Worm (Caenorhabditis elegans): Measurements from ENCODE around the gene gfat-2.
"Not testable (repeated sequence)": the region's sequence is repeated elsewhere in the genome, so short reads cannot be mapped to it uniquely, and the experiment has no call there.

Gene gfat-2

DNA sequence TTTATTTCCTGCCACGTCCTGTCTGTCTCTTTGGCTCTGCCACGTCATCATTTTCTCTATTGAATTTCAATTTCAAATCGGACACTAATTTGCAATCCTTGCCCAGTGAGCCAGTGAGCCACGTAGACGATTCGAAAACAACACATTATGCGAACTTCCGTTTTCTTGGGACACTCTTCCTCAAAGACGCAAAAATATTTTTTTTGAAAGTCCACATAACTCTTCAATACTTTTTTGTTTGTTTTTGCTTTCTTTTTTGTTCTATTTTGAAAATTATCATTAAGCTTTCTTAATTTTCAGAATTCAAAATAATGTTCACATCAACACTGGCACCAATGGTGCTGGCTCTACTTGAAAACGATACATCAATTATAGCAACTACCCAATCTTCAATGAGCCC lies 15.8 kb upstream of the gfat-2 start, which contains the start of gene tag-89:
tag-89 (plus strand) TSS at position 301 of the 400 bp plus-strand sequence.
- TF ChIP-seq ceh-90 (tag; optimal IDR thresholded peaks at IDR 0.05) (no peak), elt-2 (tag; optimal IDR thresholded peaks at IDR 0.05) (no peak), Y116A8C.19 (tag; optimal IDR thresholded peaks at IDR 0.05; ENCODE audit: borderline replicate concordance) (no peak), vab-15 (tag; optimal IDR thresholded peaks at IDR 0.05) (no peak), rnt-1 (tag; optimal IDR thresholded peaks at IDR 0.05) (no peak), nhr-47 (tag; optimal IDR thresholded peaks at IDR 0.05) (no peak), snpc-4 (tag; optimal IDR thresholded peaks at IDR 0.05) (no peak), sptf-1 (tag; optimal IDR thresholded peaks at IDR 0.05) (no peak)

ce11 chrIV:11398267-11398825 lies 11.7 kb upstream of the gfat-2 start, which contains the start of gene dsl-6:
TSS of gene dsl-6 (minus strand) at chrIV:11398317.
- not testable (repeated sequence) for TF ChIP-seq mef-2 (tag; optimal IDR thresholded peaks at IDR 0.05); Y116A8C.19 (tag; optimal IDR thresholded peaks at IDR 0.05; ENCODE audit: borderline replicate concordance); efl-1 (optimal IDR thresholded peaks at IDR 0.05); efl-1 (GFP tag; optimal IDR thresholded peaks at IDR 0.05 in 1 of 2)

DNA sequence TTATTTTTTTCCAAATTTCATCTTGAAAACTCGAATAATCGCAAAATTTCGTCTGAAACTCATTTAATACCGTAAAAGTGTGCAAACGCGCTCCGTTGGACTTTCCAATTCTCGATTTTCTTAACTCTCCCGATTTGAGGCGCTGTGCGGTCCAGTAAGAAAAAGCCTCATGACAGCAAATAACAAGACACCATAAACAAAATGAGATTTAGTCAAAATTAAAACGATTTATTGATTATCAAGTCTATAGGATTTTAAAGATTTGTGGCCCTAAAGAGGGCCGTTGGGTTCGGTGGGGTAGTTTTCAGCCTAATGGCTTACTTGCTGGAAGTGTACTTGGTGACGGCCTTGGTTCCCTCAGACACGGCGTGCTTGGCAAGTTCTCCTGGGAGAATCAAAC lies 9.9 kb upstream of the gfat-2 start:
- TF ChIP-seq efl-1 (optimal IDR thresholded peaks at IDR 0.05), result not testable (repeated sequence)
- TF ChIP-seq efl-1 (GFP tag; optimal IDR thresholded peaks at IDR 0.05 in 1 of 2), result peak in 1 of 2 experiments; percentile 24

DNA sequence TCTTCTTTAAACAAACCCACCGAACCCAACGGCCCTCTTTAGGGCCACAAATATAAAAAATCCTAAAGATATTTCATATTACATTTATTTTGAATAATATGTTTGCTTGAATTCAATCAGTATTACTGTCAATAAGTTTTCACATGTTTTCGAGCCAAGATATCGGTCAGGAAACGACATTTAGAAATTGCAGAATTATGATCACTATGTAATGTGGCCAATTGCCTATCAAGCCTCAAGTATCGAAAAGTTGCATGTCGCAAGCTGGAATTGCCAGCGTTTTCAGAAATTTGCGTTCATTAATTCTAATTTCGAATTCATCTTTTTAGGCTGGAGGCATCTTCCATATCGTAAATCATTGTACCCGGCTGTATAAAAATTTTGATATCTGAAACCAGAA lies 8.5 kb upstream of the gfat-2 start:
- TF ChIP-seq unc-86 (tag; optimal IDR thresholded peaks at IDR 0.05) (no peak), tlp-1 (tag; optimal IDR thresholded peaks at IDR 0.05) (no peak), alr-1 (tag; optimal IDR thresholded peaks at IDR 0.05; ENCODE audit: borderline replicate concordance) (no peak), sptf-1 (tag; optimal IDR thresholded peaks at IDR 0.05) (no peak), efl-1 (optimal IDR thresholded peaks at IDR 0.05) (no peak), efl-1 (GFP tag; optimal IDR thresholded peaks at IDR 0.05 in 1 of 2) (no peak), skn-1 (tag; optimal IDR thresholded peaks at IDR 0.05) (no peak), ztf-11 (tag; optimal IDR thresholded peaks at IDR 0.05) (no peak), pag-3 (tag; optimal IDR thresholded peaks at IDR 0.05; ENCODE audit: borderline replicate concordance, insufficient read depth) (no peak), snu-23 (GFP tag; optimal IDR thresholded peaks at IDR 0.05) (no peak), nhr-84 (tag; optimal IDR thresholded peaks at IDR 0.05) (no peak), dpl-1 (GFP tag; optimal IDR thresholded peaks at IDR 0.05) (no peak), mef-2 (tag; optimal IDR thresholded peaks at IDR 0.05) (no peak)

DNA sequence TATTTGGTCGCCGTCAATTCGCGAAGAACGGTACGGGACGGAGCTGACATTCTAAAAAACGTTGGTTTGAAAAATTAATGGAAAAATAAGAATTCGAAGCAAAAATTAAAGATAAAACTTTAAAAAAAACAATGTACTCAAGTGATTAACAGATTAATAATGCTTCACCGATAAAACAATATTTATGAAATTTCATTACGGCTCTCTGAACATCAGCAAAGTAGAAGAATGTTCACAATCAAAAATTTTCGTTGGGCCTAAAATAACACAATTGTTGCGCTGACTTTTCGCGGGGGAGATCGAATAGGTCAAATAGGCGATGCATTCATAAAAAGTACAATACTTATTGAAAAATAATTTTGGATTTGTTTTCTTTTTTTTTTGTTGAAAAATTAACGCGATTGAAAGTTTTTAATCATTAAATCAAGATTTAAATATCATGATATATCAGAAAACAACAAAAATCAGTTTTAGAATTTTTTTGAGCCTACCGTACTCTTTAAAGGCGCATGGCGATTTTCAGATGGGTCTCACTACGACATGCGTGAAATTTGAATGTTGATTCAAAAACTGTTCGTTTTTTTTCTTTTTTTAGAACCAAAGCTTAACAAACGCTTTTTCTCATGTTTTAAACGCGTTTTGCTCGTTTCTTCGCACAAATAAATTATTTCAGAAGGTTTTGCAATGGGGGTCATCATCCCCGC lies 6.6 kb upstream of the gfat-2 start, which contains the start of the genes memi-3 and cyp-31A2:
memi-3 (minus strand) TSS at position 51 of the 704 bp plus-strand sequence.
cyp-31A2 (plus strand) TSS at position 674 of the 704 bp plus-strand sequence.
- TF ChIP-seq mdl-1 (tag; optimal IDR thresholded peaks at IDR 0.05), result no peak
- TF ChIP-seq snu-23 (GFP tag; optimal IDR thresholded peaks at IDR 0.05), result no peak
- TF ChIP-seq isw-1 (GFP tag; IDR thresholded peaks at IDR 0.05), result no peak
- no peak for TF ChIP-seq F16B12.6 (tag; optimal IDR thresholded peaks at IDR 0.05)
- TF ChIP-seq sptf-1 (tag; optimal IDR thresholded peaks at IDR 0.05), result no peak
- TF ChIP-seq mep-1 (tag; optimal IDR thresholded peaks at IDR 0.05), result no peak
- TF ChIP-seq zip-4 (GFP tag; optimal IDR thresholded peaks at IDR 0.05), result no peak
- no peak for TF ChIP-seq nhr-12 (tag; optimal IDR thresholded peaks at IDR 0.05)
- TF ChIP-seq unc-86 (tag; optimal IDR thresholded peaks at IDR 0.05), result no peak
- no peak for TF ChIP-seq unc-130 (tag; optimal IDR thresholded peaks at IDR 0.05)
- TF ChIP-seq ces-1 (GFP tag; optimal IDR thresholded peaks at IDR 0.05), result no peak
- no peak for TF ChIP-seq lir-3 (tag; optimal IDR thresholded peaks at IDR 0.05; ENCODE audit: poor library complexity)
- TF ChIP-seq lsy-2 (tag; optimal IDR thresholded peaks at IDR 0.05), result no peak
- no peak for TF ChIP-seq ceh-8 (GFP tag; optimal IDR thresholded peaks at IDR 0.05)
- no peak for TF ChIP-seq fkh-8 (tag; optimal IDR thresholded peaks at IDR 0.05)
- TF ChIP-seq nhr-85 (tag), result no peak
- no peak for TF ChIP-seq ets-5 (GFP tag; IDR thresholded peaks at IDR 0.05)
- TF ChIP-seq zag-1 (tag; optimal IDR thresholded peaks at IDR 0.05), result no peak
- TF ChIP-seq unc-30 (tag; optimal IDR thresholded peaks at IDR 0.05), result no peak
- TF ChIP-seq dpl-1 (GFP tag; optimal IDR thresholded peaks at IDR 0.05), result no peak
